Worm (Caenorhabditis elegans) whole organism, L1 larva: ENCODE measurements around the gene K02E7.11.

ENCODE experiments used
- aly-2 ChIP-seq: fragments of 150-350 bp; optimal IDR thresholded peaks from 2 replicates; lab custom pipeline; 2014; ENCODE audit warnings: missing biosample characterization, missing genetic modification characterization
- lir-3 ChIP-seq: sonication (generic microtip); optimal IDR thresholded peaks from 2 replicates; lab custom pipeline; 2016; ENCODE audit warnings: mild to moderate bottlenecking, missing genetic modification characterization, moderate library complexity, missing compliant biosample characterization; ENCODE audit not compliant: poor library complexity
- nhr-28 ChIP-seq: fragments of 150-350 bp; optimal IDR thresholded peaks from 2 replicates; lab custom pipeline; 2014; ENCODE audit warnings: missing biosample characterization, missing genetic modification characterization
- unc-62 ChIP-seq: fragments of 150-350 bp; optimal IDR thresholded peaks from 2 replicates; lab custom pipeline; 2014; ENCODE audit warnings: missing biosample characterization, missing genetic modification reagents, missing genetic modification characterization
- zip-4 ChIP-seq: fragments of 200-800 bp; sonication (Bioruptor generic); optimal IDR thresholded peaks from 2 replicates; lab custom pipeline; 2018; ENCODE audit warnings: mild to moderate bottlenecking, missing genetic modification characterization, moderate library complexity, missing compliant biosample characterization

- TF ChIP-seq aly-2 (tag; lab: Kevin White, UChicago) (no peak), nhr-28 (no peak), unc-62 (no peak), zip-4 (GFP tag; lab: Kevin White, UChicago) (no peak), lir-3 (tag; lab: Kevin White, UChicago) (no peak)
These were observed at the start of gene K02E7.11 for ce11 chrII:1075424-1075823.
